Fruit fly (Drosophila melanogaster): Measurements from ENCODE around the gene Or98b.

Gene Or98b

dm6 chr3R:28330266-28331125 is 21.5 kb upstream of the Or98b start:
- TF ChIP-seq ovo (GFP tag; optimal IDR thresholded peaks at IDR 0.05): no peak
- no peak for TF ChIP-seq Hr96 (GFP tag; optimal IDR thresholded peaks at IDR 0.05)
- no peak for TF ChIP-seq bab1 (GFP tag; optimal IDR thresholded peaks at IDR 0.05)
- TF ChIP-seq CG1620 (GFP tag; optimal IDR thresholded peaks at IDR 0.05): no peak
- TF ChIP-seq cnc (optimal IDR thresholded peaks at IDR 0.05): no peak
- TF ChIP-seq CG7045 (GFP tag; optimal IDR thresholded peaks at IDR 0.05): no peak
- no peak for TF ChIP-seq CG7101 (tag; optimal IDR thresholded peaks at IDR 0.05)
- peak; percentile 40 for TF ChIP-seq cic (GFP tag; optimal IDR thresholded peaks at IDR 0.05)
- TF ChIP-seq CG33017 (tag; optimal IDR thresholded peaks at IDR 0.05): no peak
- TF ChIP-seq pad (GFP tag; optimal IDR thresholded peaks at IDR 0.05): no peak
- peak; percentile 78 for TF ChIP-seq kay (GFP tag; ENCODE audit: borderline replicate concordance)
- peak; percentile 91 for TF ChIP-seq tj (GFP tag; optimal IDR thresholded peaks at IDR 0.05)
- TF ChIP-seq CG12768 (GFP tag; optimal IDR thresholded peaks at IDR 0.05): no peak
- no peak for TF ChIP-seq Clk (GFP tag; optimal IDR thresholded peaks at IDR 0.05)
- TF ChIP-seq CG11617 (GFP tag; optimal IDR thresholded peaks at IDR 0.05): no peak
- peak; percentile 87 for TF ChIP-seq Mnt (GFP tag; optimal IDR thresholded peaks at IDR 0.05)
- no peak for TF ChIP-seq Crg-1 (GFP tag; optimal IDR thresholded peaks at IDR 0.05)
- TF ChIP-seq CG5204 (GFP tag; optimal IDR thresholded peaks at IDR 0.05): no peak
- no peak for TF ChIP-seq CG14711 (tag; optimal IDR thresholded peaks at IDR 0.05)

- no peak for TF ChIP-seq tj (GFP tag; optimal IDR thresholded peaks at IDR 0.05)
- peak; percentile 36 for TF ChIP-seq Mnt (GFP tag; optimal IDR thresholded peaks at IDR 0.05)
Observed at dm6 chr3R:28331126-28331490, 20.9 kb upstream of the Or98b start.

- TF ChIP-seq ovo (GFP tag; optimal IDR thresholded peaks at IDR 0.05) (no peak), CG14711 (tag; optimal IDR thresholded peaks at IDR 0.05) (peak; percentile 39), bab1 (GFP tag; optimal IDR thresholded peaks at IDR 0.05) (no peak), CG33017 (tag; optimal IDR thresholded peaks at IDR 0.05) (no peak), Clk (GFP tag; optimal IDR thresholded peaks at IDR 0.05) (peak; percentile 24), tj (GFP tag; optimal IDR thresholded peaks at IDR 0.05) (no peak), Mnt (GFP tag; optimal IDR thresholded peaks at IDR 0.05) (no peak), Crg-1 (GFP tag; optimal IDR thresholded peaks at IDR 0.05) (no peak), kay (GFP tag; ENCODE audit: borderline replicate concordance) (no peak), CG12768 (GFP tag; optimal IDR thresholded peaks at IDR 0.05) (peak; percentile 25), Hr96 (GFP tag; optimal IDR thresholded peaks at IDR 0.05) (no peak), CG5204 (GFP tag; optimal IDR thresholded peaks at IDR 0.05) (peak; percentile 25), cic (GFP tag; optimal IDR thresholded peaks at IDR 0.05) (peak; percentile 7), cnc (optimal IDR thresholded peaks at IDR 0.05) (no peak), CG7101 (tag; optimal IDR thresholded peaks at IDR 0.05) (peak; percentile 26), pad (GFP tag; optimal IDR thresholded peaks at IDR 0.05) (no peak), CG11617 (GFP tag; optimal IDR thresholded peaks at IDR 0.05) (peak; percentile 24), CG7045 (GFP tag; optimal IDR thresholded peaks at IDR 0.05) (peak; percentile 53), CG1620 (GFP tag; optimal IDR thresholded peaks at IDR 0.05) (no peak), toe (GFP tag; optimal IDR thresholded peaks at IDR 0.05) (no peak)
Observed at dm6 chr3R:28332137-28332671, 19.8 kb upstream of the Or98b start.

dm6 chr3R:28332674-28333421 is 19.2 kb upstream of the Or98b start:
- TF ChIP-seq pad (GFP tag; optimal IDR thresholded peaks at IDR 0.05): no peak
- no peak for TF ChIP-seq CG7045 (GFP tag; optimal IDR thresholded peaks at IDR 0.05)
- no peak for TF ChIP-seq ovo (GFP tag; optimal IDR thresholded peaks at IDR 0.05)
- no peak for TF ChIP-seq CG11617 (GFP tag; optimal IDR thresholded peaks at IDR 0.05)
- no peak for TF ChIP-seq CG1620 (GFP tag; optimal IDR thresholded peaks at IDR 0.05)
- no peak for TF ChIP-seq CG14711 (tag; optimal IDR thresholded peaks at IDR 0.05)
- TF ChIP-seq CG33017 (tag; optimal IDR thresholded peaks at IDR 0.05): no peak
- TF ChIP-seq CG7101 (tag; optimal IDR thresholded peaks at IDR 0.05): no peak
- TF ChIP-seq CG5204 (GFP tag; optimal IDR thresholded peaks at IDR 0.05): no peak
- no peak for TF ChIP-seq toe (GFP tag; optimal IDR thresholded peaks at IDR 0.05)
- no peak for TF ChIP-seq CG12768 (GFP tag; optimal IDR thresholded peaks at IDR 0.05)
- peak; percentile 33 for TF ChIP-seq Mnt (GFP tag; optimal IDR thresholded peaks at IDR 0.05)
- no peak for TF ChIP-seq cic (GFP tag; optimal IDR thresholded peaks at IDR 0.05)
- TF ChIP-seq tj (GFP tag; optimal IDR thresholded peaks at IDR 0.05): peak; percentile 99
- no peak for TF ChIP-seq bab1 (GFP tag; optimal IDR thresholded peaks at IDR 0.05)

- TF ChIP-seq ovo (GFP tag; optimal IDR thresholded peaks at IDR 0.05) (peak; percentile 88), bab1 (GFP tag; optimal IDR thresholded peaks at IDR 0.05) (peak; percentile 74), kay (GFP tag; ENCODE audit: borderline replicate concordance) (no peak), cic (GFP tag; optimal IDR thresholded peaks at IDR 0.05) (peak; percentile 76), pad (GFP tag; optimal IDR thresholded peaks at IDR 0.05) (peak; percentile 69), cnc (optimal IDR thresholded peaks at IDR 0.05) (no peak), CG1620 (GFP tag; optimal IDR thresholded peaks at IDR 0.05) (peak; percentile 87), Hr96 (GFP tag; optimal IDR thresholded peaks at IDR 0.05) (peak; percentile 90), CG12768 (GFP tag; optimal IDR thresholded peaks at IDR 0.05) (peak; percentile 86), Crg-1 (GFP tag; optimal IDR thresholded peaks at IDR 0.05) (peak; percentile 69), CG7045 (GFP tag; optimal IDR thresholded peaks at IDR 0.05) (peak; percentile 85), Clk (GFP tag; optimal IDR thresholded peaks at IDR 0.05) (peak; percentile 79), Mnt (GFP tag; optimal IDR thresholded peaks at IDR 0.05) (peak; percentile 89), tj (GFP tag; optimal IDR thresholded peaks at IDR 0.05) (peak; percentile 75), CG11617 (GFP tag; optimal IDR thresholded peaks at IDR 0.05) (peak; percentile 83), toe (GFP tag; optimal IDR thresholded peaks at IDR 0.05) (peak; percentile 92), CG14711 (tag; optimal IDR thresholded peaks at IDR 0.05) (peak; percentile 54), CG5204 (GFP tag; optimal IDR thresholded peaks at IDR 0.05) (peak; percentile 90), CG33017 (tag; optimal IDR thresholded peaks at IDR 0.05) (peak; percentile 64), CG7101 (tag; optimal IDR thresholded peaks at IDR 0.05) (peak; percentile 77)
Observed at dm6 chr3R:28335462-28335998, 16.5 kb upstream of the Or98b start.

Data from whole organism, adult.